Worm (Caenorhabditis elegans): ENCODE results near the gene clec-61.

- TF ChIP-seq egl-27 (tag; optimal IDR thresholded peaks at IDR 0.05) (no peak), nhr-129 (tag; optimal IDR thresholded peaks at IDR 0.05) (no peak), unc-39 (tag; optimal IDR thresholded peaks at IDR 0.05) (no peak), nhr-77 (tag; optimal IDR thresholded peaks at IDR 0.05) (no peak), sma-3 (GFP tag; optimal IDR thresholded peaks at IDR 0.05) (no peak), snpc-4 (tag; optimal IDR thresholded peaks at IDR 0.05) (no peak), Y55F3AM.14 (GFP tag; optimal IDR thresholded peaks at IDR 0.05) (no peak), nhr-237 (tag; optimal IDR thresholded peaks at IDR 0.05) (no peak), fos-1 (tag; optimal IDR thresholded peaks at IDR 0.05) (no peak), blmp-1 (tag; optimal IDR thresholded peaks at IDR 0.05; ENCODE audit: insufficient read depth) (no peak), ztf-4 (tag; optimal IDR thresholded peaks at IDR 0.05) (no peak)
These were observed 43.5 kb downstream of the clec-61 start for ce11 chrII:10446814-10447213.
